Worm (Caenorhabditis elegans): ENCODE results near the gene lin-14.

Gene lin-14

DNA sequence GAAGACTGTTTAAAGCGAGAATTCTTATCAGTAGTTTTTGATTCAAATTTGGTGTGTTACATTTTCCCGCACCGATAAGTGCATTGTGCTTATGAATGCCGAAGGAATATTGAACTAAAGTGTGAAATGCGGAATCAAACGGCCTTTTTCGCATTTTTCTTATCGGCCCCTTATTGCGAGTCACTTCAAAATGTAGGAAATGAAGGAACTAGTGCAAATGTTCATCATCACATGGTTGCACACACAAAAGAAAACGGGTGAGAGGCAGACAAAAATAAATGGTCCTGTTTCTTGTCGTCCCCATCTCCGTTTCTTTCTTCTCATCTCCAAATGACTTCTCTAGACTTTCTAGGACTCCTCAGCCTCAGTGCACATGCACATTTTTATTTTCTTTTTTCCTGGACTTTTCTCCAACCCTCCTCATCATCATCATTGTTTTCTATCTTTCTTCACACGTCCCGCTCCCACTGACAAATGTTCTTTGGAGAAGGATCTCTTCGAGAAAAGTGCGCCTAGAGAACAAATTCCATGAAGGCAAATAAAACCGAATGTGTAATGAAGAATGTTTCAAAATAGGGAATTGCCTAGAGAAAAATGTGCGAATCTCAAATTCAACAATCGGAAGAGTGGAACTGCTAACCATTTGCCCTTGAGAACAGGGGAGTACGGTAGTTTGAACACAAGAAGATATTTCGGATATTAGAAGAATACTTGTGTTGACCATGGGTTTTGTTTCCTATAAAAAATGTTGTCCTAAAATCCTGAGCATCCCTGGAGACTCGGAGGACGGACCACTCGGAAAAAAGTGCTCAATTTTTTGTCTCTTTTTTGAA, 873 bp upstream of the lin-14 start:
- no peak for TF ChIP-seq unc-62 (GFP tag; optimal IDR thresholded peaks at IDR 0.05)
- peak; percentile 93 for TF ChIP-seq elt-2 (tag; optimal IDR thresholded peaks at IDR 0.05)
- TF ChIP-seq egl-5 (tag; optimal IDR thresholded peaks at IDR 0.05) = peak; percentile 48
- TF ChIP-seq lin-39 (tag; optimal IDR thresholded peaks at IDR 0.05) = peak; percentile 86
- peak; percentile 39 for TF ChIP-seq nfya-1 (tag; optimal IDR thresholded peaks at IDR 0.05; ENCODE audit: insufficient read depth)
- TF ChIP-seq jun-1 (tag; optimal IDR thresholded peaks at IDR 0.05) = peak; percentile 55
- TF ChIP-seq pqm-1 (tag; optimal IDR thresholded peaks at IDR 0.05) = peak; percentile 61
- no peak for TF ChIP-seq snpc-4 (tag; optimal IDR thresholded peaks at IDR 0.05)

DNA sequence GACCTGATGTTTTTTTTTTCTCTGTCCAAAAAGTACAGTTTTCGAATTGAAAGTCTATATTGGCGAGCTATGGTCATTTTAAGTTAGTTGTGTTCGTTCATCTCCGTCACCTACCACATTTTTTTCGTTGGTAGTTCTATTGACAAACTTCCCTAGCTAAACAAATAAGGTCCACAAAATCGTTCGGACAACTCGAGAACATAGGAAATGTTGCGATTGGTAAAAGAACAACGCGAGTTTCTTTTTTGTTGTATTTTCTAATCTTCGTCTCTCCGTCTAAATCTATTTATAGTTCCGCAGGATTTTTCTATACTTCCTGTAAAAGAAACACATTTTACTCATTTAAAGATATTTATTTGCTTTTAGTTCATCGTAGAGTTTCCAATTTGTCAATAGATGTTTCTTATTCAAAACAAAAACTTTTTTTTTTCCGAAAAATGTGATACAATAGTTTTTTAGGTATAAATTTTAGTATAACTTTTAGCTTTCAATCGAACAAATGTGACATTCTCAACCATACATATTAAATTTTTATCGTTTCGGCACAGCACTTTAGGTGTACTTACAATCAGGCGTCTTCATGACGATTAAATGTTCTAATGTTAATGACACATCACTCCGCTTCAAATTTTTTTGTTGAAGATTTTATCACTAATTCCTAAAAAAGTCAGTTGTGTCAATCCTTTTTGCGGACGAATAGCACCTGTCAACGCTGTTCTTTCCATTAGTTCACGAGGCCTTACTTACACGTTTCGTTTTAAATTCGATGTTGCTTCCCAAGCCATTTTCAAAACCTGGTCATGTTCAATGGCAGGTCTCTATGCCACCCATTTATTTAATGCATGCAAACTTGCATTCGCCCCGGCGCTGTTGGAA, 1.3 kb downstream of the lin-14 start:
- TF ChIP-seq zag-1 (tag; optimal IDR thresholded peaks at IDR 0.05) (no peak), pha-4 (tag; optimal IDR thresholded peaks at IDR 0.05) (peak; percentile 83)

DNA sequence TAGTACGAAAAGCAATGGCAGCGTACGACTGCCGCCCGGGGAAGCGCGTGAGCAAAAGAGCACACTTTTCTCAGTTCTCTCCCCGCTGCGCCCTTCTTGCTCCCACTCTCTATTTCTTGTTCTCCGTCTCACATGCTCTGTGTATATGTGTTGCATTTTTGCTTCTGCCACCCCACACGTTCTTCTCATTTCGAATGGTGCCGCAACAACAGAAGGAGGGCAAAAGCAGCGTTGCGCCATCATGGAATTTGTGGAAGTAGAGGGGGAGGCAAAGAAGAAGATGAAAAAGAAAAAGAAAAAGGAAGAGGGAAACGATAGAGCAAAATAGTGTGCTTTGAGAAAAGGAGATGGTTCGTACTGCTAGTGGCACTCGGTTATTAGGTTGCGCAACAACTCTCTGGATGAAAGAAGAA, 2.0 kb downstream of the lin-14 start:
- peak; percentile 12 for TF ChIP-seq nhr-11 (tag; optimal IDR thresholded peaks at IDR 0.05)
- no peak for TF ChIP-seq daf-12 (tag; optimal IDR thresholded peaks at IDR 0.05)
- peak; percentile 8 for TF ChIP-seq lsy-12 (tag; optimal IDR thresholded peaks at IDR 0.05)
- peak; percentile 25 for TF ChIP-seq pqm-1 (tag; optimal IDR thresholded peaks at IDR 0.05)
- TF ChIP-seq mdl-1 (tag; optimal IDR thresholded peaks at IDR 0.05) = peak; percentile 67
- TF ChIP-seq tbx-2 (tag; optimal IDR thresholded peaks at IDR 0.05) = peak; percentile 53
- peak; percentile 35 for TF ChIP-seq jun-1 (tag; optimal IDR thresholded peaks at IDR 0.05)
- peak; percentile 30 for TF ChIP-seq egl-5 (tag; optimal IDR thresholded peaks at IDR 0.05)
- peak; percentile 60 for TF ChIP-seq ztf-4 (tag; optimal IDR thresholded peaks at IDR 0.05)
- TF ChIP-seq ZK546.5 (tag; optimal IDR thresholded peaks at IDR 0.05) = no peak
- no peak for TF ChIP-seq aly-2 (tag; optimal IDR thresholded peaks at IDR 0.05)
- peak; percentile 65 for TF ChIP-seq snpc-4 (tag; optimal IDR thresholded peaks at IDR 0.05)
- peak; percentile 77 for TF ChIP-seq fkh-10 (GFP tag; optimal IDR thresholded peaks at IDR 0.05)
- no peak for TF ChIP-seq zag-1 (tag; optimal IDR thresholded peaks at IDR 0.05)
- peak; percentile 56 for TF ChIP-seq skn-1 (tag; optimal IDR thresholded peaks at IDR 0.05)
- TF ChIP-seq nhr-77 (tag; optimal IDR thresholded peaks at IDR 0.05) = no peak
- TF ChIP-seq nhr-76 (tag; optimal IDR thresholded peaks at IDR 0.05) = no peak
- peak; percentile 29 for TF ChIP-seq unc-62 (GFP tag; optimal IDR thresholded peaks at IDR 0.05)
- TF ChIP-seq fkh-2 (tag; optimal IDR thresholded peaks at IDR 0.05) = peak; percentile 10
- peak; percentile 90 for TF ChIP-seq lin-39 (tag; optimal IDR thresholded peaks at IDR 0.05)
- peak; percentile 89 for TF ChIP-seq nfya-1 (tag; optimal IDR thresholded peaks at IDR 0.05; ENCODE audit: insufficient read depth)
- TF ChIP-seq egl-27 (tag; optimal IDR thresholded peaks at IDR 0.05) = peak; percentile 29
- peak; percentile 13 for TF ChIP-seq lin-15B (tag; optimal IDR thresholded peaks at IDR 0.05)
- no peak for TF ChIP-seq nhr-25 (tag; optimal IDR thresholded peaks at IDR 0.05)
- peak; percentile 32 for TF ChIP-seq hmg-11 (tag; optimal IDR thresholded peaks at IDR 0.05)
- peak; percentile 37 for TF ChIP-seq pha-4 (tag; optimal IDR thresholded peaks at IDR 0.05)
- TF ChIP-seq ceh-9 (tag; optimal IDR thresholded peaks at IDR 0.05) = no peak
- peak; percentile 49 for TF ChIP-seq elt-2 (tag; optimal IDR thresholded peaks at IDR 0.05)
- peak; percentile 20 for TF ChIP-seq ama-1 (optimal IDR thresholded peaks at IDR 0.05)

DNA sequence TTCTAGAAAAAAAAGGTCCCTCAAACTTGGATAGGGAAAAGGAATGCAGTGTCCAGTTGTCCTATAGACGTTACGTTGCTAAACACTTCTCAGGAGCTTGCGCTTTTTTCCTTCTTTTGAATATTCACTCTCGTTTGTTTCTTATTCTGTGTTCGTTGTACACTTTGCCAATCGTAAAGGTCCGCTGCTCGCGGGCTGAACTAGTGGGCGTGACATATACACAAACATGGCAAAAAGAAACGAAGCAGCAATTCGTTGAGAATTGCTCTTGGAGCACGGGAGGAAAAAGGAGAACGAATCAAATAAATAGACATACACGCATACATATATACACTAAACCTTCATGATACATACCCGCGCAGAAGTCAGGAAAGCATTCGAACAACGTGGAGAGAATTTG, 3.5 kb downstream of the lin-14 start:
- TF ChIP-seq lin-39 (tag; optimal IDR thresholded peaks at IDR 0.05) = no peak
- peak; percentile 54 for TF ChIP-seq nfya-1 (tag; optimal IDR thresholded peaks at IDR 0.05; ENCODE audit: insufficient read depth)
- TF ChIP-seq ama-1 (optimal IDR thresholded peaks at IDR 0.05) = peak; percentile 66

DNA sequence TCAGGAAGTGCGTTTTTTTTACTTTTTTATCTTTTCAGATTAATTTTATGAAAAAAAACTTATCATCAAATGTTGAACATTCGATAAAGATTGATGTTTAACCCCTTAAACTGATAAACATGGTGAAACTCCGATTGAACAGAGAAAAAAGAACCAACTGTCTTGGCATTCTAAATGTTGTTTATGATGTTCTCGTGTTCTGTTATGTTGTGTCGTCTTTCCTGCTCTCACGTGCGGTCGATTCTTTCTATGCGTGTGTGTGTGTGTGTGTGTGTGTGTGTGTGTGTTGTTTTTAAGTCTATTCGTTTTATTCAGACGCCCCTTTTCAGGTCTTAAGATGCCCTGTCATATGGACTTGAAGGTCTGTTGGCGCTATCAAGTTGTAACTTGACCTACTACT, 4.2 kb downstream of the lin-14 start:
- no peak for TF ChIP-seq tbx-2 (tag; optimal IDR thresholded peaks at IDR 0.05)
- no peak for TF ChIP-seq eor-1 (tag; optimal IDR thresholded peaks at IDR 0.05)
- TF ChIP-seq nhr-76 (tag; optimal IDR thresholded peaks at IDR 0.05) = no peak
- no peak for TF ChIP-seq unc-62 (GFP tag; optimal IDR thresholded peaks at IDR 0.05)
- no peak for TF ChIP-seq zag-1 (tag; optimal IDR thresholded peaks at IDR 0.05)
- peak; percentile 35 for TF ChIP-seq mdl-1 (tag; optimal IDR thresholded peaks at IDR 0.05)
- no peak for TF ChIP-seq mml-1 (tag; optimal IDR thresholded peaks at IDR 0.05)
- TF ChIP-seq fkh-2 (tag; optimal IDR thresholded peaks at IDR 0.05) = no peak
- no peak for TF ChIP-seq nhr-77 (tag; optimal IDR thresholded peaks at IDR 0.05)
- no peak for TF ChIP-seq fkh-10 (GFP tag; optimal IDR thresholded peaks at IDR 0.05)
- TF ChIP-seq nhr-25 (tag; optimal IDR thresholded peaks at IDR 0.05) = peak; percentile 12
- TF ChIP-seq nhr-43 (tag; optimal IDR thresholded peaks at IDR 0.05; ENCODE audit: poor library complexity, severe bottlenecking) = no peak
- TF ChIP-seq nhr-67 (tag; optimal IDR thresholded peaks at IDR 0.05) = no peak
- peak; percentile 74 for TF ChIP-seq egl-5 (tag; optimal IDR thresholded peaks at IDR 0.05)
- no peak for TF ChIP-seq ceh-16 (tag; optimal IDR thresholded peaks at IDR 0.05)
- TF ChIP-seq nfya-1 (tag; optimal IDR thresholded peaks at IDR 0.05; ENCODE audit: insufficient read depth) = peak; percentile 17
- TF ChIP-seq lsy-12 (tag; optimal IDR thresholded peaks at IDR 0.05) = no peak
- TF ChIP-seq fos-1 (tag; optimal IDR thresholded peaks at IDR 0.05) = no peak
- peak; percentile 45 for TF ChIP-seq pqm-1 (tag; optimal IDR thresholded peaks at IDR 0.05)
- TF ChIP-seq nhr-12 (tag; optimal IDR thresholded peaks at IDR 0.05) = no peak
- peak; percentile 5 for TF ChIP-seq snpc-4 (tag; optimal IDR thresholded peaks at IDR 0.05)
- no peak for TF ChIP-seq daf-12 (tag; optimal IDR thresholded peaks at IDR 0.05)
- no peak for TF ChIP-seq egl-27 (tag; optimal IDR thresholded peaks at IDR 0.05)
- TF ChIP-seq hmg-11 (tag; optimal IDR thresholded peaks at IDR 0.05) = no peak
- no peak for TF ChIP-seq ZK546.5 (tag; optimal IDR thresholded peaks at IDR 0.05)
- no peak for TF ChIP-seq nhr-11 (tag; optimal IDR thresholded peaks at IDR 0.05)
- TF ChIP-seq nhr-23 (tag; optimal IDR thresholded peaks at IDR 0.05) = no peak
- peak; percentile 49 for TF ChIP-seq pha-4 (tag; optimal IDR thresholded peaks at IDR 0.05)

All from whole organism, L3 larva.